Fruit fly (Drosophila melanogaster) whole organism, wandering third instar larva: ENCODE measurements around the gene neo.

Experiments used
- br ChIP-seq: fragments of 200-800 bp; sonication (Bioruptor generic); optimal IDR thresholded peaks from 2 replicates; lab custom pipeline; 2016; ENCODE audit warnings: missing biosample characterization, missing genetic modification characterization
- dsf ChIP-seq: sonication (Bioruptor generic); optimal IDR thresholded peaks from 2 replicates; lab custom pipeline; 2016; ENCODE audit warnings: missing biosample characterization, missing genetic modification characterization, borderline replicate concordance
- foxo ChIP-seq, 2 experiments: fragments of 200-800 bp; sonication (Bioruptor generic); optimal IDR thresholded peaks; 2 replicates in 1 of 2; 3 replicates in 1 of 2; lab custom pipeline; 2016 to 2017; ENCODE audit warnings: missing biosample characterization in 2 of 2, missing genetic modification characterization in 2 of 2
- fru ChIP-seq: fragments of 200-800 bp; sonication (Bioruptor generic); optimal IDR thresholded peaks from 3 replicates; lab custom pipeline; 2016; ENCODE audit warnings: missing biosample characterization, mild to moderate bottlenecking, missing genetic modification characterization
- psq ChIP-seq: fragments of 200-800 bp; sonication (Bioruptor generic); optimal IDR thresholded peaks from 3 replicates; lab custom pipeline; 2017; ENCODE audit warnings: missing biosample characterization, mild to moderate bottlenecking, missing genetic modification characterization, moderate library complexity

dm6 chr3R:29794161-29794882, 24.6 kb upstream of the neo start, which contains the start of gene sro:
- TF ChIP-seq fru (GFP tag; lab: Kevin White, UChicago) (peak; percentile 61), foxo (GFP tag; optimal IDR thresholded peaks at IDR 0.05; lab: Kevin White, UChicago) (peak in 1 of 2 experiments; percentile 45), dsf (GFP tag; lab: Kevin White, UChicago) (no peak), br (GFP tag; lab: Kevin White, UChicago) (no peak), psq (GFP tag; lab: Kevin White, UChicago) (peak; percentile 10)
